Worm (Caenorhabditis elegans) whole organism, L4 larva: Measurements from ENCODE around the gene ceh-20.

Source experiments
- F10B5.3 ChIP-seq: sonication (generic microtip); optimal IDR thresholded peaks from 2 replicates; lab custom pipeline; 2016; ENCODE audit warnings: mild to moderate bottlenecking, missing genetic modification characterization, missing compliant biosample characterization
- R02D3.7 ChIP-seq: fragments of 150-350 bp; sonication (generic microtip); optimal IDR thresholded peaks from 3 replicates; lab custom pipeline; 2014; ENCODE audit warnings: missing biosample characterization, missing genetic modification characterization
- T20F7.1 ChIP-seq: fragments of 200-800 bp; sonication (Bioruptor generic); optimal IDR thresholded peaks from 2 replicates; lab custom pipeline; 2018; ENCODE audit warnings: mild to moderate bottlenecking, missing genetic modification characterization, missing compliant biosample characterization
- T26A8.4 ChIP-seq: fragments of 200-800 bp; sonication (Bioruptor generic); IDR thresholded peaks from 2 replicates; pipeline ENCODE4 v1.3.6; 2022; ENCODE audit warnings: missing genetic modification characterization, missing compliant biosample characterization
- Y5F2A.4 ChIP-seq: fragments of 200-800 bp; sonication (Bioruptor generic); optimal IDR thresholded peaks from 2 replicates; lab custom pipeline; 2018; ENCODE audit warnings: mild to moderate bottlenecking, missing genetic modification characterization, missing compliant biosample characterization
- Y75B8A.6 ChIP-seq: fragments of 200-800 bp; sonication (Bioruptor generic); IDR thresholded peaks from 2 replicates; pipeline ENCODE4 v1.3.6; 2022; ENCODE audit warnings: missing genetic modification reagents, missing genetic modification characterization, missing compliant biosample characterization
- aha-1 ChIP-seq: fragments of 150-350 bp; peaks from one replicate; lab custom pipeline; 2014; ENCODE audit warnings: missing biosample characterization, missing genetic modification characterization
- ama-1 ChIP-seq: fragments of 150-350 bp; optimal IDR thresholded peaks from 2 replicates; lab custom pipeline; 2014; ENCODE audit warnings: inconsistent platforms, mixed read lengths
- attf-4 ChIP-seq: sonication (generic microtip); optimal IDR thresholded peaks from 3 replicates; lab custom pipeline; 2017; ENCODE audit warnings: missing biosample characterization, missing genetic modification characterization
- ceh-44 ChIP-seq: fragments of 200-800 bp; sonication (Bioruptor generic); IDR thresholded peaks from 2 replicates; pipeline ENCODE4 v1.3.6; 2022; ENCODE audit warnings: missing genetic modification reagents, missing genetic modification characterization, missing compliant biosample characterization
- ceh-62 ChIP-seq: sonication (generic microtip); optimal IDR thresholded peaks from 2 replicates; lab custom pipeline; 2017; ENCODE audit warnings: missing biosample characterization, missing genetic modification characterization
- ceh-82 ChIP-seq: sonication (generic microtip); optimal IDR thresholded peaks from 2 replicates; lab custom pipeline; 2017; ENCODE audit warnings: missing biosample characterization, missing genetic modification characterization
- cey-2 ChIP-seq: sonication (generic microtip); optimal IDR thresholded peaks from 3 replicates; lab custom pipeline; 2017; ENCODE audit warnings: missing genetic modification characterization, mild to moderate bottlenecking, missing compliant biosample characterization, antibody characterized with exemption, borderline replicate concordance; ENCODE audit not compliant: insufficient read depth
- daf-19 ChIP-seq: fragments of 200-800 bp; sonication (Bioruptor generic); conservative IDR thresholded peaks from 2 replicates; pipeline ENCODE4 v1.3.6; 2022; ENCODE audit warnings: missing genetic modification characterization, missing compliant biosample characterization
- daf-8 ChIP-seq: fragments of 200-800 bp; sonication (Bioruptor generic); IDR thresholded peaks from 2 replicates; pipeline ENCODE4 v1.3.6; 2022; ENCODE audit warnings: missing genetic modification characterization, missing compliant biosample characterization
- duxl-1 ChIP-seq: sonication (generic microtip); optimal IDR thresholded peaks from 2 replicates; lab custom pipeline; 2016; ENCODE audit warnings: mild to moderate bottlenecking, missing genetic modification characterization, moderate library complexity, missing compliant biosample characterization; ENCODE audit not compliant: poor library complexity
- dve-1 ChIP-seq: sonication (generic microtip); optimal IDR thresholded peaks from 2 replicates; lab custom pipeline; 2017; ENCODE audit warnings: antibody characterized with exemption, mild to moderate bottlenecking, missing genetic modification characterization, missing compliant biosample characterization; ENCODE audit not compliant: insufficient read depth
- egl-27 ChIP-seq: sonication (generic microtip); optimal IDR thresholded peaks from 3 replicates; lab custom pipeline; 2017; ENCODE audit warnings: missing biosample characterization, missing genetic modification reagents, missing genetic modification characterization
- fkh-10 ChIP-seq: fragments of 150-350 bp; optimal IDR thresholded peaks from 2 replicates; lab custom pipeline; 2014; ENCODE audit warnings: missing biosample characterization, missing genetic modification reagents, missing genetic modification characterization
- hlh-11 ChIP-seq: fragments of 200-800 bp; sonication (Bioruptor generic); optimal IDR thresholded peaks from 2 replicates; lab custom pipeline; 2018; ENCODE audit warnings: mild to moderate bottlenecking, missing genetic modification characterization, missing compliant biosample characterization
- lin-1 ChIP-seq: fragments of 200-800 bp; sonication (Bioruptor generic); IDR thresholded peaks from 2 replicates; pipeline ENCODE4 v1.3.6; 2022; ENCODE audit warnings: missing genetic modification reagents, missing genetic modification characterization, missing compliant biosample characterization
- lin-15B ChIP-seq: fragments of 150-350 bp; sonication (generic microtip); optimal IDR thresholded peaks from 3 replicates; lab custom pipeline; 2014; ENCODE audit warnings: missing biosample characterization, missing genetic modification characterization
- lin-39 ChIP-seq: fragments of 150-350 bp; optimal IDR thresholded peaks from 2 replicates; lab custom pipeline; 2014; ENCODE audit warnings: missing biosample characterization, missing genetic modification reagents, missing genetic modification characterization
- lir-3 ChIP-seq: sonication (generic microtip); optimal IDR thresholded peaks from 2 replicates; lab custom pipeline; 2016; ENCODE audit warnings: mild to moderate bottlenecking, missing genetic modification characterization, missing compliant biosample characterization
- lsy-2 ChIP-seq, 2 experiments: fragments of 150-350 bp in 1 of 2; sonication (generic microtip) in 1 of 2; optimal IDR thresholded peaks; 2 replicates each; lab custom pipeline; 2014 to 2017; ENCODE audit warnings: missing biosample characterization in 2 of 2, missing genetic modification characterization in 2 of 2
- madf-5 ChIP-seq, 2 experiments: fragments of 200-800 bp; sonication (Bioruptor generic); IDR thresholded peaks; 2 replicates each; pipeline ENCODE4 v1.3.6; 2022; ENCODE audit warnings: missing compliant biosample characterization in 2 of 2, missing genetic modification characterization in 2 of 2
- madf-9 ChIP-seq: fragments of 200-800 bp; sonication (Bioruptor generic); conservative IDR thresholded peaks from 2 replicates; pipeline ENCODE4 v1.3.6; 2022; ENCODE audit warnings: missing genetic modification reagents, missing genetic modification characterization, missing compliant biosample characterization
- mdl-1 ChIP-seq, 2 experiments: fragments of 150-350 bp in 1 of 2; sonication (generic microtip) in 1 of 2; optimal IDR thresholded peaks; 2 replicates each; lab custom pipeline; 2014 to 2017; ENCODE audit warnings: missing biosample characterization in 2 of 2, missing genetic modification characterization in 2 of 2
- mep-1 ChIP-seq: fragments of 150-350 bp; sonication (generic microtip); optimal IDR thresholded peaks from 3 replicates; lab custom pipeline; 2014; ENCODE audit warnings: missing biosample characterization, missing genetic modification characterization
- mxl-3 ChIP-seq: fragments of 200-800 bp; sonication (Bioruptor generic); optimal IDR thresholded peaks from 2 replicates; lab custom pipeline; 2018; ENCODE audit warnings: mild to moderate bottlenecking, missing genetic modification characterization, missing compliant biosample characterization
- nhr-10 ChIP-seq: fragments of 150-350 bp; optimal IDR thresholded peaks from 2 replicates; lab custom pipeline; 2014; ENCODE audit warnings: missing biosample characterization, missing genetic modification characterization
- nhr-11 ChIP-seq: fragments of 150-350 bp; optimal IDR thresholded peaks from 2 replicates; lab custom pipeline; 2014; ENCODE audit warnings: missing biosample characterization, missing genetic modification characterization
- nhr-111 ChIP-seq: fragments of 200-800 bp; sonication (Bioruptor generic); optimal IDR thresholded peaks from 2 replicates; lab custom pipeline; 2018; ENCODE audit warnings: mild to moderate bottlenecking, missing genetic modification characterization, missing compliant biosample characterization
- nhr-25 ChIP-seq: sonication (generic microtip); optimal IDR thresholded peaks from 2 replicates; lab custom pipeline; 2017; ENCODE audit warnings: missing genetic modification characterization, mild to moderate bottlenecking, missing compliant biosample characterization, antibody characterized with exemption, moderate library complexity, borderline replicate concordance; ENCODE audit not compliant: insufficient read depth
- nhr-28 ChIP-seq: fragments of 150-350 bp; optimal IDR thresholded peaks from 2 replicates; lab custom pipeline; 2014; ENCODE audit warnings: missing biosample characterization, missing genetic modification characterization
- nhr-6 ChIP-seq: fragments of 150-350 bp; optimal IDR thresholded peaks from 2 replicates; lab custom pipeline; 2014; ENCODE audit warnings: missing biosample characterization, missing genetic modification characterization
- nhr-76 ChIP-seq: fragments of 150-350 bp; optimal IDR thresholded peaks from 2 replicates; lab custom pipeline; 2014; ENCODE audit warnings: missing biosample characterization, missing genetic modification characterization
- nhr-77 ChIP-seq: fragments of 150-350 bp; optimal IDR thresholded peaks from 2 replicates; lab custom pipeline; 2014; ENCODE audit warnings: missing biosample characterization, missing genetic modification characterization
- php-3 ChIP-seq: fragments of 200-800 bp; sonication (Bioruptor generic); IDR thresholded peaks from 2 replicates; pipeline ENCODE4 v1.3.6; 2022; ENCODE audit warnings: missing genetic modification reagents, missing genetic modification characterization, missing compliant biosample characterization
- pqm-1 ChIP-seq: sonication (generic microtip); optimal IDR thresholded peaks from 2 replicates; lab custom pipeline; 2017; ENCODE audit warnings: missing biosample characterization, missing genetic modification characterization
- rbr-2 ChIP-seq: sonication (generic microtip); optimal IDR thresholded peaks from 2 replicates; lab custom pipeline; 2016; ENCODE audit warnings: missing genotype, missing genetic modification characterization, missing compliant biosample characterization
- sdz-12 ChIP-seq: fragments of 200-800 bp; sonication (Bioruptor generic); optimal IDR thresholded peaks from 2 replicates; lab custom pipeline; 2018; ENCODE audit warnings: mild to moderate bottlenecking, missing genetic modification characterization, missing compliant biosample characterization
- snpc-1.2 ChIP-seq: fragments of 200-800 bp; sonication (Bioruptor generic); IDR thresholded peaks from 2 replicates; pipeline ENCODE4 v1.3.6; 2022; ENCODE audit warnings: missing genetic modification reagents, missing genetic modification characterization, missing compliant biosample characterization
- snpc-4 ChIP-seq: fragments of 150-350 bp; optimal IDR thresholded peaks from 2 replicates; lab custom pipeline; 2014; ENCODE audit warnings: missing biosample characterization, missing genetic modification characterization
- spr-3 ChIP-seq: fragments of 200-800 bp; sonication (Bioruptor generic); optimal IDR thresholded peaks from 2 replicates; lab custom pipeline; 2018; ENCODE audit warnings: mild to moderate bottlenecking, missing genetic modification characterization, missing compliant biosample characterization
- tag-97 ChIP-seq: fragments of 200-800 bp; sonication (Bioruptor generic); IDR thresholded peaks from 2 replicates; pipeline ENCODE4 v1.3.6; 2022; ENCODE audit warnings: missing genetic modification characterization, missing compliant biosample characterization
- tra-1 ChIP-seq: fragments of 200-800 bp; sonication (Bioruptor generic); IDR thresholded peaks from 2 replicates; pipeline ENCODE4 v1.3.6; 2022; ENCODE audit warnings: missing genetic modification reagents, missing genetic modification characterization, missing compliant biosample characterization
- zfp-2 ChIP-seq: sonication (generic microtip); optimal IDR thresholded peaks from 2 replicates; lab custom pipeline; 2016; ENCODE audit warnings: mild to moderate bottlenecking, missing genetic modification characterization, missing compliant biosample characterization
- zfp-3 ChIP-seq: fragments of 200-800 bp; sonication (Bioruptor generic); conservative IDR thresholded peaks from 2 replicates; pipeline ENCODE4 v1.3.6; 2022; ENCODE audit warnings: missing genetic modification reagents, missing genetic modification characterization, missing compliant biosample characterization
- zip-2 ChIP-seq: fragments of 150-350 bp; optimal IDR thresholded peaks from 2 replicates; lab custom pipeline; 2014; ENCODE audit warnings: missing biosample characterization, missing genetic modification characterization
- ztf-7 ChIP-seq: fragments of 150-350 bp; optimal IDR thresholded peaks from 2 replicates; lab custom pipeline; 2014; ENCODE audit warnings: missing biosample characterization, missing genetic modification characterization

Gene ceh-20

ce11 chrIII:6971662-6972284 lies 7.9 kb upstream of the ceh-20 start, which contains the start of the genes eef-1A.1 and rfc-4 (continued):
- TF ChIP-seq F10B5.3 (tag; lab: Kevin White, UChicago): peak; percentile 65
- TF ChIP-seq attf-4: no peak
- no peak for TF ChIP-seq sdz-12 (GFP tag; lab: Kevin White, UChicago)
- peak; percentile 96 for TF ChIP-seq nhr-6 (tag; lab: Kevin White, UChicago)
- TF ChIP-seq snpc-4 (tag; lab: Kevin White, UChicago): no peak
- TF ChIP-seq ceh-82: no peak
- TF ChIP-seq mep-1 (tag; lab: Kevin White, UChicago): peak; percentile 98
- no peak for TF ChIP-seq ceh-44 (GFP tag; lab: Robert Waterston, UW)
- TF ChIP-seq T20F7.1: peak; percentile 97
- peak; percentile 81 for TF ChIP-seq zfp-3
- no peak for TF ChIP-seq madf-5 (GFP tag; IDR thresholded peaks at IDR 0.05; lab: Robert Waterston, UW)
- TF ChIP-seq madf-9: peak; percentile 69; the same call in 1 of the 2 replicates
- TF ChIP-seq ama-1 (lab: Kevin White, UChicago): peak; percentile 66
- peak; percentile 96 for TF ChIP-seq fkh-10
- peak; percentile 75 for TF ChIP-seq lin-1 (GFP tag; lab: Robert Waterston, UW)
- peak; percentile 95 for TF ChIP-seq nhr-25 (tag; lab: Kevin White, UChicago)
- no peak for TF ChIP-seq lir-3 (tag; lab: Kevin White, UChicago)
- TF ChIP-seq egl-27 (tag; lab: Kevin White, UChicago): no peak
- no peak for TF ChIP-seq tag-97 (GFP tag; lab: Robert Waterston, UW)
- no peak for TF ChIP-seq daf-19
- TF ChIP-seq mxl-3 (GFP tag; lab: Kevin White, UChicago): peak; percentile 84
- TF ChIP-seq R02D3.7 (tag; lab: Kevin White, UChicago): peak; percentile 11
- peak; percentile 48 for TF ChIP-seq nhr-76
- peak; percentile 55 for TF ChIP-seq lin-39 (tag; lab: Kevin White, UChicago)
- peak; percentile 9 for TF ChIP-seq ceh-62 (tag; lab: Kevin White, UChicago)
- TF ChIP-seq php-3: peak; percentile 54; the same call in 1 of the 2 replicates
- TF ChIP-seq duxl-1 (tag; lab: Kevin White, UChicago): peak; percentile 89
- TF ChIP-seq nhr-11: peak; percentile 98
- peak; percentile 99 for TF ChIP-seq dve-1 (tag; lab: Kevin White, UChicago)
- peak; percentile 94 for TF ChIP-seq nhr-28 (tag; lab: Kevin White, UChicago)
- TF ChIP-seq zip-2 (tag; lab: Kevin White, UChicago): peak; percentile 71
- TF ChIP-seq aha-1: peak; percentile 99
- TF ChIP-seq Y75B8A.6 (GFP tag; lab: Robert Waterston, UW): no peak
- peak; percentile 42 for TF ChIP-seq lin-15B (tag; lab: Kevin White, UChicago)
- TF ChIP-seq rbr-2 (tag; lab: Kevin White, UChicago): peak; percentile 94
- peak; percentile 13 for TF ChIP-seq Y5F2A.4 (GFP tag; lab: Kevin White, UChicago)
- TF ChIP-seq nhr-77 (tag; lab: Kevin White, UChicago): peak; percentile 98
- peak; percentile 96 for TF ChIP-seq zfp-2 (tag; lab: Kevin White, UChicago)
- TF ChIP-seq snpc-1.2 (GFP tag; lab: Robert Waterston, UW): peak; percentile 47; the same call in 1 of the 2 replicates
- peak; percentile 36; the same call in 1 of the 2 replicates for TF ChIP-seq tra-1
- no peak for TF ChIP-seq daf-8 (GFP tag; lab: Robert Waterston, UW)
- peak; percentile 24 to 91 for TF ChIP-seq mdl-1 (tag; optimal IDR thresholded peaks at IDR 0.05; lab: Kevin White, UChicago)
- no peak for TF ChIP-seq nhr-111
- no peak for TF ChIP-seq cey-2 (tag; lab: Kevin White, UChicago)
- peak; percentile 41 for TF ChIP-seq pqm-1 (tag; lab: Kevin White, UChicago)
- peak; percentile 88 for TF ChIP-seq ztf-7 (tag; lab: Kevin White, UChicago)
- peak; percentile 85 for TF ChIP-seq T26A8.4 (GFP tag; lab: Robert Waterston, UW)
- TF ChIP-seq lsy-2 (tag; optimal IDR thresholded peaks at IDR 0.05; lab: Kevin White, UChicago): peak; percentile 98 to 100
- TF ChIP-seq hlh-11 (tag; lab: Kevin White, UChicago): peak; percentile 95
- no peak for TF ChIP-seq nhr-10 (tag; lab: Kevin White, UChicago)
- TF ChIP-seq spr-3 (GFP tag; lab: Kevin White, UChicago): peak; percentile 55
